Worm (Caenorhabditis elegans): ENCODE measurements around the gene mop-25.2.
A peak's percentile ranks its signal among the peaks of the same experiment; 100 is the strongest.

Gene mop-25.2

ce11 chrII:9662797-9663196, 40.7 kb downstream of the mop-25.2 start, which contains the start of gene cyp-13A10:
cyp-13A10 (minus strand) TSS chrII:9662884.
- no peak for TF ChIP-seq pbrm-1 (GFP tag; IDR thresholded peaks at IDR 0.05)
- TF ChIP-seq F57A8.1 (GFP tag; optimal IDR thresholded peaks at IDR 0.05): no peak
- no peak for TF ChIP-seq ekl-4 (GFP tag; IDR thresholded peaks at IDR 0.05)
- TF ChIP-seq sptf-2 (GFP tag; optimal IDR thresholded peaks at IDR 0.05): no peak
- no peak for TF ChIP-seq nhr-120 (GFP tag; IDR thresholded peaks at IDR 0.05)
- no peak for TF ChIP-seq die-1 (tag; optimal IDR thresholded peaks at IDR 0.05)
- no peak for TF ChIP-seq F10E7.11 (tag; optimal IDR thresholded peaks at IDR 0.05)
- TF ChIP-seq dpl-1 (GFP tag; optimal IDR thresholded peaks at IDR 0.05): no peak
- no peak for TF ChIP-seq snpc-1.3 (tag; optimal IDR thresholded peaks at IDR 0.05; ENCODE audit: insufficient read depth)
- TF ChIP-seq nfya-2 (GFP tag; IDR thresholded peaks at IDR 0.05): no peak
- TF ChIP-seq T26A5.8 (tag; optimal IDR thresholded peaks at IDR 0.05): no peak
- TF ChIP-seq ztf-6 (GFP tag; IDR thresholded peaks at IDR 0.05): no peak

ce11 chrII:9662160-9662559, 41.3 kb downstream of the mop-25.2 start:
- TF ChIP-seq let-607 (tag; optimal IDR thresholded peaks at IDR 0.05) (no peak), tlf-1 (GFP tag; optimal IDR thresholded peaks at IDR 0.05) (no peak), hmg-20 (GFP tag; IDR thresholded peaks at IDR 0.05) (no peak), hmg-1.2 (GFP tag; IDR thresholded peaks at IDR 0.05) (no peak)

ce11 chrII:9660379-9660778, 43.1 kb downstream of the mop-25.2 start, which contains the start of gene ZK1320.3:
ZK1320.3 (minus strand) TSS chrII:9660419.
- TF ChIP-seq nhr-80 (tag; optimal IDR thresholded peaks at IDR 0.05) (peak; percentile 56), let-526 (GFP tag; IDR thresholded peaks at IDR 0.05) (no peak)

- TF ChIP-seq nhr-80 (tag; optimal IDR thresholded peaks at IDR 0.05) (peak; percentile 48), ztf-18 (tag; optimal IDR thresholded peaks at IDR 0.05) (no peak), let-607 (tag; optimal IDR thresholded peaks at IDR 0.05) (peak in 1 of 2 experiments; percentile 7)
Measured at ce11 chrII:9658915-9659314, 44.6 kb downstream of the mop-25.2 start, which contains the start of gene ZK1320.2. ZK1320.2 (minus strand) TSS chrII:9659002.

ce11 chrII:9656210-9656755, 47.2 kb downstream of the mop-25.2 start, which contains the start of gene gstk-1:
gstk-1 (plus strand) TSS chrII:9656705.
- TF ChIP-seq lin-40 (tag; optimal IDR thresholded peaks at IDR 0.05): peak; percentile 17
- peak; percentile 26; the same call in 1 of the 2 replicates for TF ChIP-seq hmg-1.2 (GFP tag; IDR thresholded peaks at IDR 0.05)
- no peak for TF ChIP-seq snpc-1.3 (tag; optimal IDR thresholded peaks at IDR 0.05; ENCODE audit: insufficient read depth)
- TF ChIP-seq nhr-80 (tag; optimal IDR thresholded peaks at IDR 0.05): peak; percentile 53
- TF ChIP-seq lir-1 (GFP tag; conservative IDR thresholded peaks at IDR 0.05): no peak
- no peak for TF ChIP-seq D2030.7 (GFP tag; IDR thresholded peaks at IDR 0.05)

ce11 chrII:9655530-9656139, 47.9 kb downstream of the mop-25.2 start, which contains the start of gene ZK1307.1:
ZK1307.1 (minus strand) TSS chrII:9655580.
- no peak for TF ChIP-seq mcd-1 (GFP tag; IDR thresholded peaks at IDR 0.05)
- TF ChIP-seq madf-8 (GFP tag; conservative IDR thresholded peaks at IDR 0.05): no peak
- no peak for TF ChIP-seq ztf-25 (GFP tag; IDR thresholded peaks at IDR 0.05)
- no peak for TF ChIP-seq lin-35 (GFP tag; optimal IDR thresholded peaks at IDR 0.05)
- TF ChIP-seq egrh-3 (GFP tag; IDR thresholded peaks at IDR 0.05): no peak
- TF ChIP-seq nfya-1 (tag; optimal IDR thresholded peaks at IDR 0.05; ENCODE audit: borderline replicate concordance, insufficient read depth): no peak
- no peak for TF ChIP-seq F10E7.11 (tag; optimal IDR thresholded peaks at IDR 0.05)
- no peak for TF ChIP-seq sptf-2 (GFP tag; optimal IDR thresholded peaks at IDR 0.05)
- TF ChIP-seq F22D6.2 (tag; optimal IDR thresholded peaks at IDR 0.05): no peak
- TF ChIP-seq somi-1 (GFP tag; optimal IDR thresholded peaks at IDR 0.05): no peak
- TF ChIP-seq ztf-3 (GFP tag; optimal IDR thresholded peaks at IDR 0.05): no peak
- TF ChIP-seq Y95B8A.8 (GFP tag; IDR thresholded peaks at IDR 0.05): no peak
- no peak for TF ChIP-seq hmg-20 (GFP tag; IDR thresholded peaks at IDR 0.05)
- no peak for TF ChIP-seq ets-4 (GFP tag; optimal IDR thresholded peaks at IDR 0.05)
- TF ChIP-seq K12H6.12 (tag; optimal IDR thresholded peaks at IDR 0.05): no peak
- no peak for TF ChIP-seq lag-1 (GFP tag; IDR thresholded peaks at IDR 0.05)
